Worm (Caenorhabditis elegans) whole organism, early embryonic: ENCODE measurements around the gene srlf-29.

Experiments used
- ama-1 ChIP-seq: fragments of 150-350 bp; optimal IDR thresholded peaks from 2 replicates; lab custom pipeline; 2014
- ceh-13 ChIP-seq: fragments of 200-800 bp; sonication (Bioruptor generic); optimal IDR thresholded peaks from 2 replicates; lab custom pipeline; 2018; ENCODE audit warnings: mild to moderate bottlenecking, missing genetic modification characterization, missing compliant biosample characterization
- ets-7 ChIP-seq: sonication (generic microtip); optimal IDR thresholded peaks from 2 replicates; lab custom pipeline; 2016; ENCODE audit warnings: missing genotype, missing genetic modification characterization, missing compliant biosample characterization
- flt-1 ChIP-seq: fragments of 200-800 bp; sonication (Bioruptor generic); IDR thresholded peaks from 2 replicates; pipeline ENCODE4 v1.3.6; 2022; ENCODE audit warnings: missing genetic modification characterization, missing compliant biosample characterization
- hmbx-1 ChIP-seq: sonication (generic microtip); optimal IDR thresholded peaks from 2 replicates; lab custom pipeline; 2016; ENCODE audit warnings: mild to moderate bottlenecking, missing genetic modification characterization, missing compliant biosample characterization
- hmg-4 ChIP-seq: fragments of 200-800 bp; sonication (Bioruptor generic); optimal IDR thresholded peaks from 2 replicates; lab custom pipeline; 2018; ENCODE audit warnings: mild to moderate bottlenecking, missing genetic modification characterization, missing compliant biosample characterization
- scrt-1 ChIP-seq: fragments of 200-800 bp; sonication (Bioruptor generic); IDR thresholded peaks from 2 replicates; pipeline ENCODE4 v1.3.6; 2022; ENCODE audit warnings: missing genetic modification characterization, missing compliant biosample characterization
- sea-1 ChIP-seq: fragments of 200-800 bp; sonication (Bioruptor generic); conservative IDR thresholded peaks from 2 replicates; pipeline ENCODE4 v1.3.6; 2022; ENCODE audit warnings: missing genetic modification characterization, missing compliant biosample characterization
- tbx-11 ChIP-seq: fragments of 200-800 bp; sonication (Bioruptor generic); IDR thresholded peaks from 2 replicates; pipeline ENCODE4 v1.3.6; 2022; ENCODE audit warnings: missing genetic modification characterization, missing compliant biosample characterization
- tbx-37 ChIP-seq: fragments of 200-800 bp; sonication (Bioruptor generic); conservative IDR thresholded peaks from 2 replicates; pipeline ENCODE4 v1.3.6; 2022; ENCODE audit warnings: missing genetic modification reagents, missing genetic modification characterization, missing compliant biosample characterization
- tra-4 ChIP-seq: sonication (generic microtip); optimal IDR thresholded peaks from 2 replicates; lab custom pipeline; 2017; ENCODE audit warnings: missing genetic modification characterization, missing compliant biosample characterization

DNA sequence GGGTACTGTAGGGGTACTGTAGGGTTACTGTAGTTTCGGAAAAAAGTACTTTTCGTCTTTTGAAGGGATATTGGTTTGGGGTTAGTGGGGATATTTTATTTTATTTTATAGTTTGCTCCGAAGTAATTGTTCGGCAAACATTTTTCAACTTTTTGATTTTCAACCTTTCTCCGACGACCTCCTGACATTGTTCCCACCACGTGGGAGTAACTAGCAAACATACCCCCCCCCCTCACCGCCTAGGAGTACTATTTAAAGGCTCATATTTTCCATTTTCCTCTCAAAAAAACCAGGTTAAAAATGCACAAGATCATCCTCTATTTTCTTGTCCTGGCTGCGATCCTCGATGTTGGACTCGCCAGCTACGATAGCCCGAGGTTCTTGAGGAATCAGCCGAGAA lies at the start of gene srlf-29:
- TF ChIP-seq hmbx-1 (no peak), ama-1 (lab: Kevin White, UChicago) (no peak), tbx-37 (no peak), ets-7 (tag; lab: Kevin White, UChicago) (no peak), scrt-1 (GFP tag; lab: Robert Waterston, UW) (no peak), flt-1 (GFP tag; lab: Robert Waterston, UW) (no peak), tbx-11 (no peak), sea-1 (GFP tag; lab: Robert Waterston, UW) (no peak), ceh-13 (GFP tag; lab: Kevin White, UChicago) (no peak), tra-4 (tag; lab: Kevin White, UChicago) (no peak), hmg-4 (GFP tag; lab: Kevin White, UChicago) (no peak)
